Worm (Caenorhabditis elegans) whole organism, L4/young adult: Measurements from ENCODE around the gene toe-2.

Source experiments
- W03F9.2 ChIP-seq: fragments of 150-350 bp; optimal IDR thresholded peaks from 2 replicates; lab custom pipeline; 2014; ENCODE audit warnings: missing biosample characterization, missing genetic modification characterization
- him-1 ChIP-seq: sonication (generic microtip); optimal IDR thresholded peaks from 2 replicates; lab custom pipeline; 2016; ENCODE audit warnings: missing genotype, missing genetic modification reagents, missing genetic modification characterization, missing compliant biosample characterization

ce11 chrII:6484876-6485526 lies 36.2 kb downstream of the toe-2 start, which contains the start of the genes lido-16 and plpp-1.2:
- TF ChIP-seq W03F9.2 (tag; lab: Kevin White, UChicago) (no peak), him-1 (tag; lab: Kevin White, UChicago) (no peak)
